Fruit fly (Drosophila melanogaster) whole organism, embryonic: ENCODE results near the gene CG8870.

ENCODE experiments used
- ATbp ChIP-seq: fragments of 200-800 bp; sonication (Bioruptor generic); optimal IDR thresholded peaks from 2 replicates; lab custom pipeline; 2017; ENCODE audit warnings: missing biosample characterization, mild to moderate bottlenecking, missing genetic modification characterization, missing genetic modification reagents
- Abd-B ChIP-seq: fragments of 200-800 bp; sonication (Bioruptor generic); optimal IDR thresholded peaks from 2 replicates; lab custom pipeline; 2018; ENCODE audit warnings: missing biosample characterization, mild to moderate bottlenecking, missing genetic modification characterization, moderate library complexity
- Bgb ChIP-seq: fragments of 200-800 bp; sonication (Bioruptor generic); IDR thresholded peaks from 2 replicates; pipeline ENCODE4 v1.3.6; 2022; ENCODE audit warnings: missing biosample characterization, missing genetic modification characterization; ENCODE audit not compliant: partially characterized antibody
- CG10274 ChIP-seq: fragments of 200-800 bp; sonication (Bioruptor generic); optimal IDR thresholded peaks from 3 replicates; lab custom pipeline; 2017; ENCODE audit warnings: missing biosample characterization, mild to moderate bottlenecking, missing genetic modification characterization
- CG10979 ChIP-seq: fragments of 200-800 bp; sonication (Bioruptor generic); optimal IDR thresholded peaks from 2 replicates; lab custom pipeline; 2018; ENCODE audit warnings: missing biosample characterization, mild to moderate bottlenecking, missing genetic modification characterization, moderate library complexity
- CG11398 ChIP-seq: fragments of 200-800 bp; sonication (Bioruptor generic); optimal IDR thresholded peaks from 2 replicates; lab custom pipeline; 2016; ENCODE audit warnings: missing biosample characterization, missing genetic modification characterization
- CG11456 ChIP-seq: fragments of 200-800 bp; sonication (Bioruptor generic); IDR thresholded peaks from 3 replicates; pipeline ENCODE4 v1.3.6; 2022; ENCODE audit warnings: missing biosample characterization, missing genetic modification characterization
- CG12071 ChIP-seq: fragments of 200-800 bp; sonication (Bioruptor generic); optimal IDR thresholded peaks from 3 replicates; lab custom pipeline; 2018; ENCODE audit warnings: missing biosample characterization, mild to moderate bottlenecking, missing genetic modification characterization
- CG16863 ChIP-seq: fragments of 200-800 bp; sonication (Bioruptor generic); optimal IDR thresholded peaks from 3 replicates; lab custom pipeline; 2016; ENCODE audit warnings: missing biosample characterization, missing genetic modification characterization
- CG17612 ChIP-seq: fragments of 200-800 bp; sonication (Bioruptor generic); IDR thresholded peaks from 2 replicates; pipeline ENCODE4 v1.3.6; 2022; ENCODE audit warnings: missing biosample characterization, missing genetic modification characterization
- CG17912 ChIP-seq: fragments of 200-800 bp; sonication (Bioruptor generic); optimal IDR thresholded peaks from 2 replicates; lab custom pipeline; 2018; ENCODE audit warnings: missing biosample characterization, mild to moderate bottlenecking, missing genetic modification characterization
- CG1832 ChIP-seq: fragments of 200-800 bp; sonication (Bioruptor generic); optimal IDR thresholded peaks from 2 replicates; lab custom pipeline; 2017; ENCODE audit warnings: missing biosample characterization, mild to moderate bottlenecking, missing genetic modification characterization, inconsistent platforms
- CG2129 ChIP-seq: fragments of 200-800 bp; sonication (Bioruptor generic); IDR thresholded peaks from 2 replicates; pipeline ENCODE4 v1.3.6; 2022; ENCODE audit warnings: missing biosample characterization, missing genetic modification characterization; ENCODE audit not compliant: partially characterized antibody
- CG30403 ChIP-seq: fragments of 200-800 bp; sonication (Bioruptor generic); optimal IDR thresholded peaks from 3 replicates; lab custom pipeline; 2016; ENCODE audit warnings: missing biosample characterization, missing genetic modification characterization
- CG31365 ChIP-seq: fragments of 200-800 bp; sonication (Bioruptor generic); optimal IDR thresholded peaks from 2 replicates; lab custom pipeline; 2018; ENCODE audit warnings: missing biosample characterization, mild to moderate bottlenecking, missing genetic modification characterization
- CG33557 ChIP-seq: fragments of 200-800 bp; sonication (Bioruptor generic); optimal IDR thresholded peaks from 2 replicates; lab custom pipeline; 2019; ENCODE audit warnings: missing biosample characterization, mild to moderate bottlenecking, missing genetic modification characterization, moderate library complexity
- CG34376 ChIP-seq: fragments of 200-800 bp; sonication (Bioruptor generic); optimal IDR thresholded peaks from 2 replicates; lab custom pipeline; 2018; ENCODE audit warnings: missing biosample characterization, mild to moderate bottlenecking, missing genetic modification characterization
- CG3838 ChIP-seq: fragments of 200-800 bp; sonication (Bioruptor generic); optimal IDR thresholded peaks from 3 replicates; lab custom pipeline; 2016; ENCODE audit warnings: missing biosample characterization, missing genetic modification characterization
- CG6813 ChIP-seq: fragments of 200-800 bp; sonication (Bioruptor generic); optimal IDR thresholded peaks from 2 replicates; lab custom pipeline; 2017; ENCODE audit warnings: missing biosample characterization, missing genetic modification characterization, mild to moderate bottlenecking, moderate library complexity, missing genetic modification reagents
- CG7271 ChIP-seq: fragments of 200-800 bp; sonication (Bioruptor generic); optimal IDR thresholded peaks from 2 replicates; lab custom pipeline; 2018; ENCODE audit warnings: missing biosample characterization, mild to moderate bottlenecking, missing genetic modification characterization, moderate library complexity
- CTCF ChIP-seq: fragments of 200-800 bp; sonication (Bioruptor generic); optimal IDR thresholded peaks from 2 replicates; lab custom pipeline; 2017; ENCODE audit warnings: missing biosample characterization, mild to moderate bottlenecking, missing genetic modification characterization, moderate library complexity
- E2f1 ChIP-seq: fragments of 200-800 bp; sonication (Bioruptor generic); IDR thresholded peaks from 2 replicates; pipeline ENCODE4 v1.3.6; 2022; ENCODE audit warnings: missing biosample characterization, missing genetic modification characterization
- H2.0 ChIP-seq: fragments of 200-800 bp; sonication (Bioruptor generic); IDR thresholded peaks from 2 replicates; pipeline ENCODE4 v1.3.6; 2022; ENCODE audit warnings: missing biosample characterization, missing genetic modification characterization
- HLH4C ChIP-seq: fragments of 200-800 bp; sonication (Bioruptor generic); IDR thresholded peaks from 3 replicates; pipeline ENCODE4 v1.3.6; 2022; ENCODE audit warnings: missing biosample characterization, missing genetic modification characterization; ENCODE audit not compliant: partially characterized antibody
- MBD-R2 ChIP-seq: fragments of 200-800 bp; sonication (Bioruptor generic); IDR thresholded peaks from 2 replicates; pipeline ENCODE4 v1.3.6; 2022; ENCODE audit warnings: missing biosample characterization, missing genetic modification characterization
- Mes4 ChIP-seq: fragments of 200-800 bp; sonication (Bioruptor generic); optimal IDR thresholded peaks from 2 replicates; lab custom pipeline; 2016; ENCODE audit warnings: missing biosample characterization, missing genetic modification characterization
- NfI ChIP-seq: fragments of 200-800 bp; sonication (Bioruptor generic); optimal IDR thresholded peaks from 3 replicates; lab custom pipeline; 2018; ENCODE audit warnings: missing biosample characterization, mild to moderate bottlenecking, missing genetic modification characterization, moderate library complexity
- Xbp1 ChIP-seq: fragments of 200-800 bp; sonication (Bioruptor generic); optimal IDR thresholded peaks from 3 replicates; lab custom pipeline; 2016; ENCODE audit warnings: missing biosample characterization, mild to moderate bottlenecking, missing genetic modification characterization
- ab ChIP-seq: fragments of 200-800 bp; sonication (Bioruptor generic); optimal IDR thresholded peaks from 2 replicates; lab custom pipeline; 2016; ENCODE audit warnings: missing biosample characterization, missing genetic modification characterization
- amos ChIP-seq: fragments of 200-800 bp; sonication (Bioruptor generic); IDR thresholded peaks from 2 replicates; pipeline ENCODE4 v1.3.6; 2022; ENCODE audit warnings: missing biosample characterization, missing genetic modification characterization; ENCODE audit not compliant: partially characterized antibody
- chif ChIP-seq, 2 experiments: fragments of 200-800 bp; sonication (Bioruptor generic); optimal IDR thresholded peaks; 3 replicates each; lab custom pipeline; 2016; ENCODE audit warnings: missing biosample characterization in 2 of 2, missing genetic modification characterization in 2 of 2
- crol ChIP-seq: fragments of 200-800 bp; sonication (Bioruptor generic); IDR thresholded peaks from 2 replicates; pipeline ENCODE4 v1.3.6; 2022; ENCODE audit warnings: missing biosample characterization, missing genetic modification characterization
- dmrt11E ChIP-seq: fragments of 200-800 bp; sonication (Bioruptor generic); optimal IDR thresholded peaks from 3 replicates; lab custom pipeline; 2018; ENCODE audit warnings: missing biosample characterization, mild to moderate bottlenecking, missing genetic modification characterization, moderate library complexity
- en ChIP-seq: fragments of 200-800 bp; sonication (Bioruptor generic); optimal IDR thresholded peaks from 2 replicates; lab custom pipeline; 2016; ENCODE audit warnings: missing biosample characterization, missing genetic modification characterization
- fd3F ChIP-seq: fragments of 200-800 bp; sonication (Bioruptor generic); optimal IDR thresholded peaks from 2 replicates; lab custom pipeline; 2018; ENCODE audit warnings: missing biosample characterization, mild to moderate bottlenecking, missing genetic modification characterization, moderate library complexity
- gcm2 ChIP-seq: fragments of 200-800 bp; sonication (Bioruptor generic); optimal IDR thresholded peaks from 2 replicates; lab custom pipeline; 2016; ENCODE audit warnings: missing biosample characterization, missing genetic modification characterization
- gsb ChIP-seq: fragments of 200-800 bp; sonication (Bioruptor generic); IDR thresholded peaks from 2 replicates; pipeline ENCODE4 v1.3.6; 2022; ENCODE audit warnings: missing biosample characterization, missing genetic modification characterization
- hbn ChIP-seq: fragments of 200-800 bp; sonication (Bioruptor generic); IDR thresholded peaks from 2 replicates; pipeline ENCODE4 v1.3.6; 2022; ENCODE audit warnings: missing biosample characterization, missing genetic modification characterization; ENCODE audit not compliant: partially characterized antibody
- lab ChIP-seq: fragments of 200-800 bp; sonication (Bioruptor generic); optimal IDR thresholded peaks from 3 replicates; lab custom pipeline; 2017; ENCODE audit warnings: missing biosample characterization, missing genetic modification characterization, mild to moderate bottlenecking, moderate library complexity, missing genetic modification reagents
- nmo ChIP-seq: fragments of 200-800 bp; sonication (Bioruptor generic); optimal IDR thresholded peaks from 2 replicates; lab custom pipeline; 2018; ENCODE audit warnings: missing biosample characterization, mild to moderate bottlenecking, missing genetic modification characterization, moderate library complexity
- phol ChIP-seq: fragments of 200-800 bp; sonication (Bioruptor generic); optimal IDR thresholded peaks from 3 replicates; lab custom pipeline; 2018; ENCODE audit warnings: missing biosample characterization, mild to moderate bottlenecking, missing genetic modification characterization, moderate library complexity
- pnt ChIP-seq: fragments of 200-800 bp; sonication (Bioruptor generic); optimal IDR thresholded peaks from 3 replicates; lab custom pipeline; 2016; ENCODE audit warnings: missing biosample characterization, missing genetic modification characterization
- rib ChIP-seq: fragments of 200-800 bp; sonication (Bioruptor generic); IDR thresholded peaks from 2 replicates; pipeline ENCODE4 v1.3.6; 2022; ENCODE audit warnings: missing biosample characterization, missing genetic modification characterization
- row ChIP-seq: fragments of 200-800 bp; sonication (Bioruptor generic); IDR thresholded peaks from 3 replicates; pipeline ENCODE4 v1.3.6; 2022; ENCODE audit warnings: missing biosample characterization, missing genetic modification characterization
- sens-2 ChIP-seq: fragments of 200-800 bp; sonication (Bioruptor generic); IDR thresholded peaks from 2 replicates; pipeline ENCODE4 v1.3.6; 2022; ENCODE audit warnings: missing biosample characterization, missing genetic modification characterization
- ssp ChIP-seq: fragments of 200-800 bp; sonication (Bioruptor generic); IDR thresholded peaks from 2 replicates; pipeline ENCODE4 v1.3.6; 2022; ENCODE audit warnings: missing biosample characterization, missing genetic modification characterization
- tgo ChIP-seq: fragments of 200-800 bp; sonication (Bioruptor generic); IDR thresholded peaks from 3 replicates; pipeline ENCODE4 v1.3.6; 2022; ENCODE audit warnings: missing biosample characterization, missing genetic modification characterization
- tin ChIP-seq: fragments of 200-800 bp; sonication (Bioruptor generic); optimal IDR thresholded peaks from 3 replicates; lab custom pipeline; 2016; ENCODE audit warnings: missing biosample characterization, missing genetic modification characterization
- toy ChIP-seq: fragments of 200-800 bp; sonication (Bioruptor generic); IDR thresholded peaks from 2 replicates; pipeline ENCODE4 v1.3.6; 2022; ENCODE audit warnings: missing biosample characterization, missing genetic modification characterization
- trem ChIP-seq: fragments of 200-800 bp; optimal IDR thresholded peaks from 3 replicates; lab custom pipeline; 2019; ENCODE audit warnings: missing biosample characterization, mild to moderate bottlenecking, missing genetic modification characterization, moderate library complexity
- wor ChIP-seq: fragments of 200-800 bp; sonication (Bioruptor generic); IDR thresholded peaks from 2 replicates; pipeline ENCODE4 v1.3.6; 2022; ENCODE audit warnings: missing biosample characterization, missing genetic modification characterization

The CG8870 gene

dm6 chr3R:13382656-13383142, 3.1 kb downstream of the CG8870 start (continued):
- TF ChIP-seq CG16863 (GFP tag; lab: Kevin White, UChicago), result no peak
- peak; percentile 33; the same call in 1 of the 3 replicates for TF ChIP-seq row (GFP tag; lab: Robert Waterston, UW)
- no peak for TF ChIP-seq CG10979 (tag; lab: Kevin White, UChicago)
- TF ChIP-seq gsb (GFP tag; lab: Robert Waterston, UW), result no peak
- no peak for TF ChIP-seq E2f1
- TF ChIP-seq CG3838 (GFP tag; lab: Kevin White, UChicago), result no peak
- TF ChIP-seq ssp (GFP tag; lab: Robert Waterston, UW), result no peak
- TF ChIP-seq CG7271 (tag; lab: Kevin White, UChicago), result no peak
- TF ChIP-seq CTCF, result no peak
- no peak for TF ChIP-seq nmo (GFP tag; lab: Kevin White, UChicago)
- TF ChIP-seq Xbp1 (GFP tag; lab: Kevin White, UChicago), result no peak
- TF ChIP-seq fd3F (GFP tag; lab: Kevin White, UChicago), result no peak
- no peak for TF ChIP-seq trem (tag; lab: Kevin White, UChicago)
- TF ChIP-seq Bgb (GFP tag; lab: Robert Waterston, UW), result no peak; the same call in 1 of the 2 replicates
- TF ChIP-seq H2.0 (GFP tag; lab: Robert Waterston, UW), result no peak
- no peak for TF ChIP-seq chif (GFP tag; optimal IDR thresholded peaks at IDR 0.05; lab: Kevin White, UChicago)
- peak; percentile 31 for TF ChIP-seq CG34376 (GFP tag; lab: Kevin White, UChicago)
- peak; percentile 30; the same call in 1 of the 2 replicates for TF ChIP-seq MBD-R2 (GFP tag; lab: Robert Waterston, UW)
- TF ChIP-seq CG12071 (GFP tag; lab: Kevin White, UChicago), result no peak
- TF ChIP-seq Abd-B (GFP tag; lab: Kevin White, UChicago), result no peak
- TF ChIP-seq CG2129 (GFP tag; lab: Robert Waterston, UW), result no peak
- no peak for TF ChIP-seq tin (GFP tag; lab: Kevin White, UChicago)
- no peak for TF ChIP-seq Mes4 (GFP tag; lab: Kevin White, UChicago)
- TF ChIP-seq toy (GFP tag; lab: Robert Waterston, UW), result no peak
- no peak for TF ChIP-seq CG10274 (GFP tag; lab: Kevin White, UChicago)
- TF ChIP-seq CG30403, result peak; percentile 16
- peak; percentile 15; the same call in 1 of the 2 replicates for TF ChIP-seq amos (GFP tag; lab: Robert Waterston, UW)
- no peak for TF ChIP-seq NfI (GFP tag; lab: Kevin White, UChicago)
- TF ChIP-seq phol (tag; lab: Kevin White, UChicago), result no peak
- no peak for TF ChIP-seq dmrt11E (tag; lab: Kevin White, UChicago)
- no peak for TF ChIP-seq gcm2 (GFP tag; lab: Kevin White, UChicago)
- peak; percentile 47 for TF ChIP-seq CG1832 (GFP tag; lab: Kevin White, UChicago)
- TF ChIP-seq CG11398 (GFP tag; lab: Kevin White, UChicago), result no peak
- TF ChIP-seq wor (GFP tag; lab: Robert Waterston, UW), result no peak
- no peak for TF ChIP-seq sens-2 (GFP tag; lab: Robert Waterston, UW)
- TF ChIP-seq en (GFP tag; lab: Kevin White, UChicago), result no peak
- no peak for TF ChIP-seq CG17612 (GFP tag; lab: Robert Waterston, UW)
- peak; percentile 69; the same call in 1 of the 2 replicates for TF ChIP-seq rib (GFP tag; lab: Robert Waterston, UW)
- TF ChIP-seq HLH4C, result no peak
- TF ChIP-seq crol (GFP tag; lab: Robert Waterston, UW), result peak; percentile 46; the same call in 1 of the 2 replicates
- no peak for TF ChIP-seq pnt (GFP tag; lab: Kevin White, UChicago)
- no peak for TF ChIP-seq tgo
- TF ChIP-seq CG11456 (GFP tag; lab: Robert Waterston, UW), result no peak
- no peak for TF ChIP-seq CG17912
- no peak for TF ChIP-seq ATbp (GFP tag; lab: Kevin White, UChicago)
- TF ChIP-seq CG33557 (GFP tag; lab: Kevin White, UChicago), result no peak
- TF ChIP-seq hbn (GFP tag; lab: Robert Waterston, UW), result 0 out of 2 replicates have a peak, but pooled peaks have one; percentile 34
- no peak for TF ChIP-seq CG31365 (tag; lab: Kevin White, UChicago)
- no peak for TF ChIP-seq lab (GFP tag; lab: Kevin White, UChicago)
- TF ChIP-seq ab (GFP tag; lab: Kevin White, UChicago), result no peak
- no peak for TF ChIP-seq CG6813 (GFP tag; lab: Kevin White, UChicago)
